Fruit fly (Drosophila melanogaster) whole organism, embryonic: Measurements from ENCODE around the gene IA-2.

Source experiments
- Abd-B ChIP-seq: fragments of 200-800 bp; sonication (Bioruptor generic); optimal IDR thresholded peaks from 2 replicates; lab custom pipeline; 2018; ENCODE audit warnings: missing biosample characterization, mild to moderate bottlenecking, missing genetic modification characterization, moderate library complexity
- Bgb ChIP-seq: fragments of 200-800 bp; sonication (Bioruptor generic); IDR thresholded peaks from 2 replicates; pipeline ENCODE4 v1.3.6; 2022; ENCODE audit warnings: missing biosample characterization, missing genetic modification characterization; ENCODE audit not compliant: partially characterized antibody
- BtbVII ChIP-seq: fragments of 200-800 bp; sonication (Bioruptor generic); optimal IDR thresholded peaks from 3 replicates; lab custom pipeline; 2017; ENCODE audit warnings: missing biosample characterization, mild to moderate bottlenecking, missing genetic modification characterization
- C15 ChIP-seq: fragments of 200-800 bp; sonication (Bioruptor generic); IDR thresholded peaks from 3 replicates; pipeline ENCODE4 v1.3.6; 2022; ENCODE audit warnings: missing biosample characterization, missing genetic modification characterization
- CG10543 ChIP-seq: fragments of 200-800 bp; sonication (Bioruptor generic); optimal IDR thresholded peaks from 3 replicates; lab custom pipeline; 2017; ENCODE audit warnings: missing biosample characterization, mild to moderate bottlenecking, missing genetic modification characterization, moderate library complexity
- CG10654 ChIP-seq: fragments of 200-800 bp; sonication (Bioruptor generic); optimal IDR thresholded peaks from 2 replicates; lab custom pipeline; 2016; ENCODE audit warnings: missing biosample characterization, missing genetic modification characterization
- CG11504 ChIP-seq: fragments of 200-800 bp; sonication (Bioruptor generic); optimal IDR thresholded peaks from 3 replicates; lab custom pipeline; 2019; ENCODE audit warnings: missing biosample characterization, mild to moderate bottlenecking, missing genetic modification characterization, moderate library complexity
- CG16863 ChIP-seq: fragments of 200-800 bp; sonication (Bioruptor generic); optimal IDR thresholded peaks from 3 replicates; lab custom pipeline; 2016; ENCODE audit warnings: missing biosample characterization, missing genetic modification characterization
- CG17186 ChIP-seq: fragments of 200-800 bp; sonication (Bioruptor generic); optimal IDR thresholded peaks from 3 replicates; lab custom pipeline; 2017; ENCODE audit warnings: missing biosample characterization, missing genetic modification reagents, missing genetic modification characterization
- CG17829 ChIP-seq: fragments of 200-800 bp; optimal IDR thresholded peaks from 2 replicates; lab custom pipeline; 2019; ENCODE audit warnings: missing biosample characterization, mild to moderate bottlenecking, missing genetic modification characterization, moderate library complexity
- CG1832 ChIP-seq: fragments of 200-800 bp; sonication (Bioruptor generic); optimal IDR thresholded peaks from 2 replicates; lab custom pipeline; 2017; ENCODE audit warnings: missing biosample characterization, mild to moderate bottlenecking, missing genetic modification characterization, inconsistent platforms
- CG2678 ChIP-seq: fragments of 200-800 bp; sonication (Bioruptor generic); optimal IDR thresholded peaks from 3 replicates; lab custom pipeline; 2019; ENCODE audit warnings: missing biosample characterization, mild to moderate bottlenecking, missing genetic modification characterization, moderate library complexity
- CG2875 ChIP-seq: fragments of 200-800 bp; sonication (Bioruptor generic); optimal IDR thresholded peaks from 2 replicates; lab custom pipeline; 2017; ENCODE audit warnings: missing biosample characterization, mild to moderate bottlenecking, missing genetic modification characterization, missing genetic modification reagents
- CG31441 ChIP-seq: fragments of 200-800 bp; sonication (Bioruptor generic); IDR thresholded peaks from 2 replicates; pipeline ENCODE4 v1.3.6; 2022; ENCODE audit warnings: missing biosample characterization, missing genetic modification characterization
- CG32772 ChIP-seq: fragments of 200-800 bp; sonication (Bioruptor generic); IDR thresholded peaks from 2 replicates; pipeline ENCODE4 v1.3.6; 2022; ENCODE audit warnings: missing biosample characterization, missing genetic modification characterization
- CG33557 ChIP-seq: fragments of 200-800 bp; sonication (Bioruptor generic); optimal IDR thresholded peaks from 2 replicates; lab custom pipeline; 2019; ENCODE audit warnings: missing biosample characterization, mild to moderate bottlenecking, missing genetic modification characterization, moderate library complexity
- CG34224 ChIP-seq: fragments of 200-800 bp; sonication (Bioruptor generic); IDR thresholded peaks from 3 replicates; pipeline ENCODE4 v1.3.6; 2022; ENCODE audit warnings: missing biosample characterization, missing genetic modification characterization; ENCODE audit not compliant: partially characterized antibody
- CG7839 ChIP-seq: fragments of 200-800 bp; sonication (Bioruptor generic); optimal IDR thresholded peaks from 3 replicates; lab custom pipeline; 2018; ENCODE audit warnings: missing biosample characterization, mild to moderate bottlenecking, missing genetic modification characterization, moderate library complexity
- CG7963 ChIP-seq: fragments of 200-800 bp; sonication (Bioruptor generic); IDR thresholded peaks from 3 replicates; pipeline ENCODE4 v1.3.6; 2022; ENCODE audit warnings: missing biosample characterization, missing genetic modification characterization; ENCODE audit not compliant: partially characterized antibody
- CG8290 ChIP-seq, 3 experiments: fragments of 200-800 bp; sonication (Bioruptor generic); optimal IDR thresholded peaks; 2 replicates each; lab custom pipeline; 2016 to 2019; ENCODE audit warnings: missing biosample characterization in 3 of 3, missing genetic modification characterization in 3 of 3, mild to moderate bottlenecking in 2 of 3, moderate library complexity in 1 of 3
- CG9727 ChIP-seq: fragments of 200-800 bp; sonication (Bioruptor generic); optimal IDR thresholded peaks from 3 replicates; lab custom pipeline; 2017; ENCODE audit warnings: missing biosample characterization, mild to moderate bottlenecking, missing genetic modification characterization
- CG9876 ChIP-seq: fragments of 200-800 bp; sonication (Bioruptor generic); optimal IDR thresholded peaks from 2 replicates; lab custom pipeline; 2016; ENCODE audit warnings: missing biosample characterization, missing genetic modification characterization
- CkIIα-i1 ChIP-seq: fragments of 200-800 bp; sonication (Bioruptor generic); IDR thresholded peaks from 2 replicates; pipeline ENCODE4 v1.3.6; 2022; ENCODE audit warnings: missing biosample characterization, missing genetic modification characterization
- Deaf1 ChIP-seq: fragments of 200-800 bp; optimal IDR thresholded peaks from 3 replicates; lab custom pipeline; 2019; ENCODE audit warnings: missing biosample characterization, mild to moderate bottlenecking, missing genetic modification characterization, moderate library complexity
- HLH3B ChIP-seq: fragments of 200-800 bp; sonication (Bioruptor generic); IDR thresholded peaks from 2 replicates; pipeline ENCODE4 v1.3.6; 2022; ENCODE audit warnings: missing biosample characterization, missing genetic modification characterization
- Lim3 ChIP-seq: fragments of 200-800 bp; sonication (Bioruptor generic); IDR thresholded peaks from 2 replicates; pipeline ENCODE4 v1.3.6; 2022; ENCODE audit warnings: missing biosample characterization, missing genetic modification characterization
- Rx ChIP-seq: fragments of 200-800 bp; sonication (Bioruptor generic); IDR thresholded peaks from 2 replicates; pipeline ENCODE4 v1.3.6; 2022; ENCODE audit warnings: missing biosample characterization, missing genetic modification characterization
- Sox100B ChIP-seq: fragments of 200-800 bp; sonication (Bioruptor generic); optimal IDR thresholded peaks from 3 replicates; lab custom pipeline; 2018; ENCODE audit warnings: missing biosample characterization, mild to moderate bottlenecking, missing genetic modification characterization
- ara ChIP-seq: fragments of 200-800 bp; sonication (Bioruptor generic); IDR thresholded peaks from 2 replicates; pipeline ENCODE4 v1.3.6; 2022; ENCODE audit warnings: missing biosample characterization, missing genetic modification characterization
- bigmax ChIP-seq: fragments of 200-800 bp; sonication (Bioruptor generic); optimal IDR thresholded peaks from 2 replicates; lab custom pipeline; 2018; ENCODE audit warnings: missing biosample characterization, mild to moderate bottlenecking, missing genetic modification characterization
- cg ChIP-seq: fragments of 200-800 bp; sonication (Bioruptor generic); optimal IDR thresholded peaks from 3 replicates; lab custom pipeline; 2019; ENCODE audit warnings: missing biosample characterization, mild to moderate bottlenecking, missing genetic modification characterization, moderate library complexity
- crp ChIP-seq, 2 experiments: fragments of 200-800 bp; sonication (Bioruptor generic); optimal IDR thresholded peaks; 2 replicates in 1 of 2; 3 replicates in 1 of 2; lab custom pipeline; 2017; ENCODE audit warnings: missing biosample characterization in 2 of 2, missing genetic modification characterization in 2 of 2, mild to moderate bottlenecking in 1 of 2, moderate library complexity in 1 of 2
- exex ChIP-seq: fragments of 200-800 bp; sonication (Bioruptor generic); optimal IDR thresholded peaks from 4 replicates; lab custom pipeline; 2018; ENCODE audit warnings: missing biosample characterization, mild to moderate bottlenecking, missing genetic modification characterization, moderate library complexity
- gro ChIP-seq: fragments of 200-800 bp; sonication (Bioruptor generic); optimal IDR thresholded peaks from 2 replicates; lab custom pipeline; 2016; ENCODE audit warnings: missing biosample characterization, missing genetic modification characterization
- jumu ChIP-seq: fragments of 200-800 bp; sonication (Bioruptor generic); optimal IDR thresholded peaks from 3 replicates; lab custom pipeline; 2016; ENCODE audit warnings: missing biosample characterization, missing genetic modification characterization
- ken ChIP-seq: fragments of 200-800 bp; sonication (Bioruptor generic); IDR thresholded peaks from 3 replicates; pipeline ENCODE4 v1.3.6; 2022; ENCODE audit warnings: missing biosample characterization, missing genetic modification characterization
- nmo ChIP-seq: fragments of 200-800 bp; sonication (Bioruptor generic); optimal IDR thresholded peaks from 2 replicates; lab custom pipeline; 2018; ENCODE audit warnings: missing biosample characterization, mild to moderate bottlenecking, missing genetic modification characterization, moderate library complexity
- nom ChIP-seq: fragments of 200-800 bp; sonication (Bioruptor generic); optimal IDR thresholded peaks from 2 replicates; lab custom pipeline; 2017; ENCODE audit warnings: missing biosample characterization, missing genetic modification characterization, mild to moderate bottlenecking, moderate library complexity, missing genetic modification reagents
- onecut ChIP-seq: fragments of 200-800 bp; sonication (Bioruptor generic); IDR thresholded peaks from 2 replicates; pipeline ENCODE4 v1.3.6; 2022; ENCODE audit warnings: missing biosample characterization, missing genetic modification characterization
- pb ChIP-seq: fragments of 200-800 bp; sonication (Bioruptor generic); optimal IDR thresholded peaks from 3 replicates; lab custom pipeline; 2016; ENCODE audit warnings: missing biosample characterization, missing genetic modification characterization
- phol ChIP-seq: fragments of 200-800 bp; sonication (Bioruptor generic); optimal IDR thresholded peaks from 3 replicates; lab custom pipeline; 2018; ENCODE audit warnings: missing biosample characterization, mild to moderate bottlenecking, missing genetic modification characterization, moderate library complexity
- sens-2 ChIP-seq: fragments of 200-800 bp; sonication (Bioruptor generic); IDR thresholded peaks from 2 replicates; pipeline ENCODE4 v1.3.6; 2022; ENCODE audit warnings: missing biosample characterization, missing genetic modification characterization
- slbo ChIP-seq: fragments of 200-800 bp; sonication (Bioruptor generic); IDR thresholded peaks from 2 replicates; pipeline ENCODE4 v1.3.6; 2022; ENCODE audit warnings: missing biosample characterization, missing genetic modification characterization
- sr ChIP-seq: fragments of 200-800 bp; sonication (Bioruptor generic); IDR thresholded peaks from 3 replicates; pipeline ENCODE4 v1.3.6; 2022; ENCODE audit warnings: missing biosample characterization, missing genetic modification characterization
- ssp ChIP-seq: fragments of 200-800 bp; sonication (Bioruptor generic); IDR thresholded peaks from 2 replicates; pipeline ENCODE4 v1.3.6; 2022; ENCODE audit warnings: missing biosample characterization, missing genetic modification characterization
- sug ChIP-seq: fragments of 200-800 bp; optimal IDR thresholded peaks from 2 replicates; lab custom pipeline; 2019; ENCODE audit warnings: missing biosample characterization, mild to moderate bottlenecking, missing genetic modification characterization, moderate library complexity
- tll ChIP-seq, 2 experiments: fragments of 200-800 bp in 1 of 2; fragments of >200 bp in 1 of 2; sonication (Bioruptor generic) in 1 of 2; optimal IDR thresholded peaks; 2 replicates each; lab custom pipeline; 2017 to 2019; ENCODE audit warnings: missing biosample characterization in 2 of 2, missing genetic modification characterization in 2 of 2, mild to moderate bottlenecking in 1 of 2, moderate library complexity in 1 of 2
- vnd ChIP-seq: fragments of 200-800 bp; sonication (Bioruptor generic); IDR thresholded peaks from 3 replicates; pipeline ENCODE4 v1.3.6; 2022; ENCODE audit warnings: missing biosample characterization, missing genetic modification characterization; ENCODE audit not compliant: partially characterized antibody
- yki ChIP-seq: fragments of >200 bp; optimal IDR thresholded peaks from 3 replicates; lab custom pipeline; 2018
- zfh2 ChIP-seq: fragments of 200-800 bp; sonication (Bioruptor generic); optimal IDR thresholded peaks from 2 replicates; lab custom pipeline; 2016; ENCODE audit warnings: missing biosample characterization, missing genetic modification characterization

IA-2 gene

dm6 chr2L:1070332-1070731 is 22.5 kb upstream of the IA-2 start (continued):
- TF ChIP-seq sens-2 (GFP tag; lab: Robert Waterston, UW) (0 out of 2 replicates have a peak, but pooled peaks have one; percentile 28), Sox100B (GFP tag; lab: Kevin White, UChicago) (no peak), sr (GFP tag; lab: Robert Waterston, UW) (no peak), nom (GFP tag; lab: Kevin White, UChicago) (no peak), slbo (no peak), C15 (no peak), cg (GFP tag; lab: Kevin White, UChicago) (no peak), CG17829 (tag; lab: Kevin White, UChicago) (peak; percentile 48), Abd-B (peak; percentile 15), yki (no peak), ara (GFP tag; lab: Robert Waterston, UW) (no peak), CG7839 (peak; percentile 39), vnd (GFP tag; lab: Robert Waterston, UW) (no peak), onecut (GFP tag; lab: Robert Waterston, UW) (no peak), CG9876 (no peak), tll (GFP tag; optimal IDR thresholded peaks at IDR 0.05; lab: Kevin White, UChicago) (no peak), CG11504 (peak; percentile 40), CG7963 (GFP tag; lab: Robert Waterston, UW) (no peak), CG1832 (GFP tag; lab: Kevin White, UChicago) (no peak), CG33557 (GFP tag; lab: Kevin White, UChicago) (peak; percentile 8), CG10654 (no peak), CG32772 (GFP tag; lab: Robert Waterston, UW) (peak; percentile 41; the same call in 1 of the 2 replicates), bigmax (GFP tag; lab: Kevin White, UChicago) (no peak), ssp (GFP tag; lab: Robert Waterston, UW) (0 out of 2 replicates have a peak, but pooled peaks have one; percentile 18), Rx (GFP tag; lab: Robert Waterston, UW) (no peak), CG2678 (tag; lab: Kevin White, UChicago) (peak; percentile 32), CG8290 (GFP tag; optimal IDR thresholded peaks at IDR 0.05; lab: Kevin White, UChicago) (no peak), CG8290 (tag; optimal IDR thresholded peaks at IDR 0.05; lab: Kevin White, UChicago) (no peak), Bgb (GFP tag; lab: Robert Waterston, UW) (no peak), CG17186 (no peak), CG9727 (GFP tag; lab: Kevin White, UChicago) (peak; percentile 45), Deaf1 (tag; lab: Kevin White, UChicago) (no peak), crp (GFP tag; optimal IDR thresholded peaks at IDR 0.05; lab: Kevin White, UChicago) (no peak), exex (tag; lab: Kevin White, UChicago) (no peak), CG2875 (GFP tag; lab: Kevin White, UChicago) (peak; percentile 34), pb (GFP tag; lab: Kevin White, UChicago) (no peak), CkIIα-i1 (no peak), BtbVII (GFP tag; lab: Kevin White, UChicago) (no peak), sug (tag; lab: Kevin White, UChicago) (no peak), CG10543 (no peak), CG16863 (no peak), ken (GFP tag; lab: Robert Waterston, UW) (no peak), phol (tag; lab: Kevin White, UChicago) (peak; percentile 58), CG31441 (GFP tag; lab: Robert Waterston, UW) (peak; percentile 39; the same call in 1 of the 2 replicates), nmo (GFP tag; lab: Kevin White, UChicago) (peak; percentile 35), zfh2 (GFP tag; lab: Kevin White, UChicago) (no peak), CG34224 (no peak), gro (GFP tag; lab: Kevin White, UChicago) (no peak), HLH3B (peak; percentile 38; the same call in 1 of the 2 replicates), Lim3 (GFP tag; lab: Robert Waterston, UW) (no peak), jumu (no peak)
